Fruit fly (Drosophila melanogaster) whole organism, prepupa: ENCODE measurements around the gene fzo.

Experiments used
- CG7368 ChIP-seq: fragments of 200-800 bp; sonication (Bioruptor generic); optimal IDR thresholded peaks from 3 replicates; lab custom pipeline; 2016; ENCODE audit warnings: missing biosample characterization, missing genetic modification characterization
- Hr39 ChIP-seq: fragments of 200-800 bp; sonication (Bioruptor generic); optimal IDR thresholded peaks from 2 replicates; lab custom pipeline; 2016; ENCODE audit warnings: missing biosample characterization, missing genetic modification characterization

DNA sequence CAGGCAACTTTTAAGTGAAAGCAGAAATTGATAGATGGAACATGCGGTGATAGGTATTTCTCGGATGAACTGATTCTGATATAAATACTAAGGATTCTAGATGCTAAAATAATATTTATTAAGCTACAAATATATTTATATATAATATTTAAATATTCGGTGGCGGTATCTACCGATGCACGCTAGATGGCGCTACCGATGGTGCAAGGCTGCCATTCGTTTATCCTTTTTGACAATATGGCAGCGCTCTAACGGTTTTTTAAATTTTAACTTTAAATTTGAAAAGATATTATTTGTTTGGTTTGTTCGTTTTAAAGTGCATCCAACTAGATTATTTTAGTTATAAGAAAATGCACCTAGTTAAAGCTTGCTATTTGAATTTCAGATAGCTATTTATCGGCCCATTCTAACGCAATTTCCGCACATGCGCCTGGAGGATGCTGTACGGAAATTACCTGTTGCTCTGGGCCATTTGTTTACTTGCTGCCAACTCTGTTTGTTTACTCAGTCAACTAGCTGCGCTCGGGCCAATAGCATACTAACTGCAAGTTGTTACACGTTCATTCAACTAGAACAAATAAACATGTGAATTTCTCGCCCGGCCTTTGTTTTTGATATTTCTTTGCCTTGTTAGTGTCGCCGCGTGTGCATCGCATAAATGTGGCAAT lies 44.4 kb downstream of the fzo start, which contains the start of gene VhaAC39-2:
- no peak for TF ChIP-seq Hr39 (GFP tag; lab: Kevin White, UChicago)
- no peak for TF ChIP-seq CG7368 (GFP tag; lab: Kevin White, UChicago)
